Fruit fly (Drosophila melanogaster) whole organism, adult: Measurements from ENCODE around the gene smal.

Experiments
- CG7045 ChIP-seq: fragments of 200-800 bp; sonication (Bioruptor generic); optimal IDR thresholded peaks from 2 replicates; lab custom pipeline; 2017; ENCODE audit warnings: missing biosample characterization, mild to moderate bottlenecking, missing genetic modification characterization
- CG7101 ChIP-seq: fragments of 200-800 bp; sonication (Bioruptor generic); optimal IDR thresholded peaks from 2 replicates; lab custom pipeline; 2018; ENCODE audit warnings: missing biosample characterization, mild to moderate bottlenecking, missing genetic modification characterization, moderate library complexity
- Crg-1 ChIP-seq: fragments of 200-800 bp; sonication (Bioruptor generic); optimal IDR thresholded peaks from 2 replicates; lab custom pipeline; 2016; ENCODE audit warnings: missing biosample characterization, missing genetic modification characterization
- Hr96 ChIP-seq: fragments of 200-800 bp; sonication (Bioruptor generic); optimal IDR thresholded peaks from 2 replicates; lab custom pipeline; 2016; ENCODE audit warnings: missing biosample characterization, missing genetic modification characterization
- bab1 ChIP-seq: fragments of 200-800 bp; sonication (Bioruptor generic); optimal IDR thresholded peaks from 3 replicates; lab custom pipeline; 2019; ENCODE audit warnings: missing biosample characterization, mild to moderate bottlenecking, missing genetic modification characterization, moderate library complexity
- cnc ChIP-seq, 2 experiments: fragments of >200 bp; optimal IDR thresholded peaks; 2 replicates each; lab custom pipeline; 2017
- kay ChIP-seq: fragments of 200-800 bp; sonication (Bioruptor generic); peaks from one replicate; lab custom pipeline; 2016; ENCODE audit warnings: missing biosample characterization, missing genetic modification characterization, borderline replicate concordance
- ovo ChIP-seq: fragments of 200-800 bp; sonication (Bioruptor generic); optimal IDR thresholded peaks from 2 replicates; lab custom pipeline; 2016; ENCODE audit warnings: missing biosample characterization, missing genetic modification characterization
- toe ChIP-seq: fragments of 200-800 bp; sonication (Bioruptor generic); optimal IDR thresholded peaks from 2 replicates; lab custom pipeline; 2016; ENCODE audit warnings: missing biosample characterization, missing genetic modification characterization

DNA sequence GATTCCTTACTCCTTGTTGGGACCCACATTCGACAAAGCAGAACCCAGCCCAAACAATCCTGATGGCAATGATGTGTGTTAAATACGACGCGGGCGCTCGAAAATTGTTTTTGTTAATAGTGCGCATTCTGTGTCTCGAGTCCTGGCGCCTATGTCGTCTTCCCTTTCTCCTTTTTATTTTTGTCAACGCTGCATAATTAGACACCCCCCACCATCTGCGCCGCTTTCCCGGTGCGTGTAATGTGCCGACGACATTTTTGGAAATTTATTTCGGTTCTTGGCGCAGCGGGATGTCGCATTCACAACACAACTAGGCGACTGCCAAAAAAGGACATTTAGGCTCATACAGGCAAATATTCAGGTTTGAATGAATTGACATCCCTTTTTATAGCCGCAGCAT, 62.1 kb downstream of the smal start:
- TF ChIP-seq kay (no peak), bab1 (GFP tag; lab: Kevin White, UChicago) (no peak), CG7101 (tag; lab: Kevin White, UChicago) (no peak), ovo (GFP tag; lab: Kevin White, UChicago) (no peak), cnc (optimal IDR thresholded peaks at IDR 0.05; lab: Kevin White, UChicago) (no peak), CG7045 (no peak), toe (GFP tag; lab: Kevin White, UChicago) (no peak), Crg-1 (GFP tag; lab: Kevin White, UChicago) (no peak), Hr96 (no peak)
